Worm (Caenorhabditis elegans): ENCODE measurements around the gene F13A2.10.

- no peak for TF ChIP-seq F13H6.1 (tag; optimal IDR thresholded peaks at IDR 0.05)
- TF ChIP-seq npax-4 (tag; optimal IDR thresholded peaks at IDR 0.05), result no peak
- TF ChIP-seq ceh-2 (tag; optimal IDR thresholded peaks at IDR 0.05), result no peak
- no peak for TF ChIP-seq pqm-1 (tag; optimal IDR thresholded peaks at IDR 0.05)
- TF ChIP-seq ama-1 (optimal IDR thresholded peaks at IDR 0.05), result no peak
- TF ChIP-seq pha-2 (tag; optimal IDR thresholded peaks at IDR 0.05), result no peak
- TF ChIP-seq unc-86 (tag; optimal IDR thresholded peaks at IDR 0.05), result no peak
Measured at ce11 chrV:4360018-4360417, 26.1 kb downstream of the F13A2.10 start.
